Worm (Caenorhabditis elegans): Measurements from ENCODE around the gene R166.2.

R166.2 gene

ce11 chrII:10537571-10537970, at the start of gene R166.2:
Gene R166.2 (minus strand): TSS chrII:10537671.
- no peak for TF ChIP-seq lin-32 (GFP tag; optimal IDR thresholded peaks at IDR 0.05)
- TF ChIP-seq mls-2 (tag; optimal IDR thresholded peaks at IDR 0.05), result no peak
- no peak for TF ChIP-seq blmp-1 (tag; optimal IDR thresholded peaks at IDR 0.05)
- no peak for TF ChIP-seq mep-1 (tag; optimal IDR thresholded peaks at IDR 0.05)
- no peak for TF ChIP-seq unc-120 (tag; optimal IDR thresholded peaks at IDR 0.05; ENCODE audit: poor library complexity, severe bottlenecking)
- no peak for TF ChIP-seq ham-2 (GFP tag; optimal IDR thresholded peaks at IDR 0.05)
- TF ChIP-seq elt-3 (tag; optimal IDR thresholded peaks at IDR 0.05), result no peak

ce11 chrII:10584036-10584435, 46.6 kb upstream of the R166.2 start, which contains the start of gene algn-9:
Gene algn-9 (plus strand): TSS chrII:10584336.
- TF ChIP-seq ceh-39 (tag; optimal IDR thresholded peaks at IDR 0.05) (no peak), lin-13 (tag; optimal IDR thresholded peaks at IDR 0.05) (no peak), elt-1 (tag; optimal IDR thresholded peaks at IDR 0.05; ENCODE audit: borderline replicate concordance, insufficient read depth) (no peak), ham-2 (GFP tag; optimal IDR thresholded peaks at IDR 0.05) (no peak), nhr-2 (tag; optimal IDR thresholded peaks at IDR 0.05) (no peak), ztf-11 (tag; optimal IDR thresholded peaks at IDR 0.05) (no peak)

- TF ChIP-seq ceh-43 (GFP tag; optimal IDR thresholded peaks at IDR 0.05) (no peak), ces-1 (GFP tag; optimal IDR thresholded peaks at IDR 0.05) (no peak), mep-1 (tag; optimal IDR thresholded peaks at IDR 0.05) (no peak), tbx-8 (GFP tag; optimal IDR thresholded peaks at IDR 0.05) (no peak), unc-39 (tag; optimal IDR thresholded peaks at IDR 0.05) (no peak), blmp-1 (tag; optimal IDR thresholded peaks at IDR 0.05) (no peak), nhr-28 (tag; optimal IDR thresholded peaks at IDR 0.05) (no peak), pha-4 (tag; optimal IDR thresholded peaks at IDR 0.05) (no peak), bed-3 (GFP tag; optimal IDR thresholded peaks at IDR 0.05) (no peak), unc-120 (tag; optimal IDR thresholded peaks at IDR 0.05; ENCODE audit: poor library complexity, severe bottlenecking) (no peak), nhr-2 (tag; optimal IDR thresholded peaks at IDR 0.05) (no peak), lin-32 (GFP tag; optimal IDR thresholded peaks at IDR 0.05) (no peak), lsy-2 (tag; optimal IDR thresholded peaks at IDR 0.05) (no peak), unc-62 (GFP tag; optimal IDR thresholded peaks at IDR 0.05) (no peak)
Measured at ce11 chrII:10582318-10582717, 44.8 kb upstream of the R166.2 start, which contains the start of gene mrps-22. Gene mrps-22 (plus strand): TSS chrII:10582618.

ce11 chrII:10580833-10581232, 43.4 kb upstream of the R166.2 start, which contains the start of gene dap-3:
Gene dap-3 (plus strand): TSS chrII:10581133.
- TF ChIP-seq M03D4.4 (tag; optimal IDR thresholded peaks at IDR 0.05), result no peak
- no peak for TF ChIP-seq mls-2 (tag; optimal IDR thresholded peaks at IDR 0.05)
- no peak for TF ChIP-seq sptf-1 (tag; optimal IDR thresholded peaks at IDR 0.05)
- TF ChIP-seq flh-1 (GFP tag; optimal IDR thresholded peaks at IDR 0.05), result no peak
- TF ChIP-seq unc-62 (GFP tag; optimal IDR thresholded peaks at IDR 0.05), result no peak
- TF ChIP-seq unc-120 (tag; optimal IDR thresholded peaks at IDR 0.05; ENCODE audit: poor library complexity, severe bottlenecking), result no peak
- no peak for TF ChIP-seq sem-2 (GFP tag; optimal IDR thresholded peaks at IDR 0.05)
- no peak for TF ChIP-seq mep-1 (tag; optimal IDR thresholded peaks at IDR 0.05)

ce11 chrII:10579655-10580054, 42.2 kb upstream of the R166.2 start, which contains the start of gene dohh-1:
Gene dohh-1 (plus strand): TSS chrII:10579955.
- TF ChIP-seq unc-39 (tag; optimal IDR thresholded peaks at IDR 0.05) (no peak), bed-3 (GFP tag; optimal IDR thresholded peaks at IDR 0.05) (no peak), ham-2 (GFP tag; optimal IDR thresholded peaks at IDR 0.05) (no peak), pha-4 (tag; optimal IDR thresholded peaks at IDR 0.05) (no peak)

- no peak for TF ChIP-seq cnd-1 (tag; optimal IDR thresholded peaks at IDR 0.05)
- TF ChIP-seq lsy-2 (tag; optimal IDR thresholded peaks at IDR 0.05), result peak; percentile 70
- no peak for TF ChIP-seq nhr-76 (tag; optimal IDR thresholded peaks at IDR 0.05)
- TF ChIP-seq lin-13 (tag; optimal IDR thresholded peaks at IDR 0.05), result peak; percentile 9
- no peak for TF ChIP-seq sptf-1 (tag; optimal IDR thresholded peaks at IDR 0.05)
- no peak for TF ChIP-seq snpc-4 (tag; optimal IDR thresholded peaks at IDR 0.05)
- TF ChIP-seq nhr-2 (tag; optimal IDR thresholded peaks at IDR 0.05), result no peak
- no peak for TF ChIP-seq zip-8 (tag; optimal IDR thresholded peaks at IDR 0.05)
- no peak for TF ChIP-seq drap-1 (GFP tag; optimal IDR thresholded peaks at IDR 0.05)
- TF ChIP-seq elt-3 (tag; optimal IDR thresholded peaks at IDR 0.05), result no peak
- TF ChIP-seq nhr-12 (tag; optimal IDR thresholded peaks at IDR 0.05), result no peak
- no peak for TF ChIP-seq elt-1 (tag; optimal IDR thresholded peaks at IDR 0.05; ENCODE audit: borderline replicate concordance, insufficient read depth)
- TF ChIP-seq unc-120 (tag; optimal IDR thresholded peaks at IDR 0.05; ENCODE audit: poor library complexity, severe bottlenecking), result no peak
- TF ChIP-seq M03D4.4 (tag; optimal IDR thresholded peaks at IDR 0.05), result no peak
Measured at ce11 chrII:10578843-10579430, 41.5 kb upstream of the R166.2 start, which contains the start of gene rpb-6. Gene rpb-6 (plus strand): TSS chrII:10579380.
